Fruit fly (Drosophila melanogaster) whole organism, wandering third instar larva: ENCODE data around the gene wts.

ENCODE experiments used
- Abd-B ChIP-seq: fragments of >200 bp; optimal IDR thresholded peaks from 2 replicates; lab custom pipeline; 2017; ENCODE audit warnings: missing biosample characterization, missing genetic modification characterization
- CG32264 ChIP-seq: fragments of 200-800 bp; sonication (Bioruptor generic); optimal IDR thresholded peaks from 2 replicates; lab custom pipeline; 2016; ENCODE audit warnings: missing biosample characterization, missing genetic modification characterization
- CG9705 ChIP-seq: fragments of 200-800 bp; sonication (Bioruptor generic); optimal IDR thresholded peaks from 2 replicates; lab custom pipeline; 2018; ENCODE audit warnings: missing biosample characterization, mild to moderate bottlenecking, missing genetic modification characterization
- CrebA ChIP-seq: fragments of 200-800 bp; sonication (Bioruptor generic); optimal IDR thresholded peaks from 2 replicates; lab custom pipeline; 2016; ENCODE audit warnings: missing biosample characterization, mild to moderate bottlenecking, missing genetic modification characterization, borderline replicate concordance
- Dfd ChIP-seq: fragments of >200 bp; optimal IDR thresholded peaks from 2 replicates; lab custom pipeline; 2017; ENCODE audit warnings: missing biosample characterization, missing genetic modification characterization
- Dif ChIP-seq: fragments of 200-275, 200-300 bp; sonication (Bioruptor generic); optimal IDR thresholded peaks from 2 replicates; lab custom pipeline; 2018; ENCODE audit warnings: missing biosample characterization, missing genetic modification characterization; ENCODE audit not compliant: partially characterized antibody
- GATAd ChIP-seq: sonication (Bioruptor generic); optimal IDR thresholded peaks from 2 replicates; lab custom pipeline; 2016; ENCODE audit warnings: missing biosample characterization, missing genetic modification characterization
- HLH106 ChIP-seq: fragments of 200-800 bp; optimal IDR thresholded peaks from 3 replicates; lab custom pipeline; 2019; ENCODE audit warnings: missing biosample characterization, mild to moderate bottlenecking, missing genetic modification characterization, moderate library complexity
- Hnf4 ChIP-seq: fragments of 200-800 bp; sonication (Bioruptor generic); optimal IDR thresholded peaks from 2 replicates; lab custom pipeline; 2016; ENCODE audit warnings: missing biosample characterization, mild to moderate bottlenecking, missing genetic modification characterization
- Hr78 ChIP-seq: fragments of >200 bp; optimal IDR thresholded peaks from 2 replicates; lab custom pipeline; 2017; ENCODE audit warnings: missing biosample characterization, missing genetic modification characterization
- Hr83 ChIP-seq: fragments of 200-300 bp; sonication (Bioruptor generic); optimal IDR thresholded peaks from 2 replicates; lab custom pipeline; 2016; ENCODE audit warnings: missing biosample characterization, mild to moderate bottlenecking, missing genetic modification characterization, moderate library complexity; ENCODE audit not compliant: poor library complexity, severe bottlenecking
- Jra ChIP-seq: sonication (Bioruptor generic); optimal IDR thresholded peaks from 2 replicates; lab custom pipeline; 2016; ENCODE audit warnings: missing biosample characterization, missing genetic modification characterization
- Mio ChIP-seq: sonication (Bioruptor generic); optimal IDR thresholded peaks from 2 replicates; lab custom pipeline; 2016; ENCODE audit warnings: missing biosample characterization, missing genetic modification characterization
- Myc ChIP-seq: fragments of >200 bp; optimal IDR thresholded peaks from 2 replicates; lab custom pipeline; 2017
- N ChIP-seq: fragments of >200 bp; optimal IDR thresholded peaks from 2 replicates; lab custom pipeline; 2018; ENCODE audit warnings: missing biosample characterization, missing external identifiers, missing genetic modification characterization
- OdsH ChIP-seq: fragments of 200-800 bp; sonication (Bioruptor generic); optimal IDR thresholded peaks from 2 replicates; lab custom pipeline; 2016; ENCODE audit warnings: missing biosample characterization, mild to moderate bottlenecking, missing genetic modification characterization
- Rel ChIP-seq, 2 experiments: fragments of 200-800 bp; sonication (Bioruptor generic) in 1 of 2; optimal IDR thresholded peaks; 2 replicates in 1 of 2; 3 replicates in 1 of 2; lab custom pipeline; 2016 to 2019; ENCODE audit warnings: mild to moderate bottlenecking in 2 of 2, missing biosample characterization in 2 of 2, missing genetic modification characterization in 2 of 2, moderate library complexity in 1 of 2
- Sp1 ChIP-seq: fragments of 200-800 bp; sonication (Bioruptor generic); optimal IDR thresholded peaks from 3 replicates; lab custom pipeline; 2019; ENCODE audit warnings: missing biosample characterization, mild to moderate bottlenecking, missing genetic modification characterization, moderate library complexity
- Vsx2 ChIP-seq: fragments of 200-300, 225-300 bp; sonication (Bioruptor generic); optimal IDR thresholded peaks from 2 replicates; lab custom pipeline; 2018; ENCODE audit warnings: missing biosample characterization, missing genetic modification characterization; ENCODE audit not compliant: partially characterized antibody
- br ChIP-seq: fragments of 200-800 bp; sonication (Bioruptor generic); optimal IDR thresholded peaks from 2 replicates; lab custom pipeline; 2016; ENCODE audit warnings: missing biosample characterization, missing genetic modification characterization
- brk ChIP-seq: fragments of 200-800 bp; sonication (Bioruptor generic); optimal IDR thresholded peaks from 2 replicates; lab custom pipeline; 2016; ENCODE audit warnings: missing biosample characterization, mild to moderate bottlenecking, missing genetic modification characterization
- dl ChIP-seq, 2 experiments: fragments of 175-275, 200-275 bp in 1 of 2; fragments of 200-275 bp in 1 of 2; sonication (Bioruptor generic); optimal IDR thresholded peaks; lab custom pipeline; 2018; ENCODE audit warnings: mild to moderate bottlenecking in 2 of 2, missing biosample characterization in 2 of 2, missing genetic modification characterization in 2 of 2, moderate library complexity in 2 of 2; ENCODE audit not compliant: partially characterized antibody in 2 of 2, insufficient read depth in 1 of 2
- dmrt93B ChIP-seq: fragments of 200-800 bp; sonication (Bioruptor generic); optimal IDR thresholded peaks from 2 replicates; lab custom pipeline; 2018; ENCODE audit warnings: missing biosample characterization, mild to moderate bottlenecking, missing genetic modification characterization
- ey ChIP-seq: fragments of 200-800 bp; sonication (Bioruptor generic); optimal IDR thresholded peaks from 2 replicates; lab custom pipeline; 2016; ENCODE audit warnings: missing biosample characterization, missing genetic modification characterization
- foxo ChIP-seq, 2 experiments: fragments of 200-800 bp; sonication (Bioruptor generic); optimal IDR thresholded peaks; 2 replicates in 1 of 2; 3 replicates in 1 of 2; lab custom pipeline; 2016 to 2017; ENCODE audit warnings: missing biosample characterization in 2 of 2, missing genetic modification characterization in 2 of 2
- fru ChIP-seq: fragments of 200-800 bp; sonication (Bioruptor generic); optimal IDR thresholded peaks from 3 replicates; lab custom pipeline; 2016; ENCODE audit warnings: missing biosample characterization, mild to moderate bottlenecking, missing genetic modification characterization
- h ChIP-seq: fragments of 200-800 bp; sonication (Bioruptor generic); optimal IDR thresholded peaks from 3 replicates; lab custom pipeline; 2016; ENCODE audit warnings: missing biosample characterization, mild to moderate bottlenecking, missing genetic modification characterization
- jim ChIP-seq: fragments of 175-275, 200-325 bp; sonication (Bioruptor generic); optimal IDR thresholded peaks from 2 replicates; lab custom pipeline; 2016; ENCODE audit warnings: missing biosample characterization, mild to moderate bottlenecking, missing genetic modification characterization
- lola ChIP-seq: fragments of >200 bp; optimal IDR thresholded peaks from 2 replicates; lab custom pipeline; 2017; ENCODE audit warnings: missing biosample characterization, missing genetic modification characterization
- pan ChIP-seq: fragments of >200 bp; optimal IDR thresholded peaks from 2 replicates; lab custom pipeline; 2017
- psq ChIP-seq: fragments of 200-800 bp; sonication (Bioruptor generic); optimal IDR thresholded peaks from 3 replicates; lab custom pipeline; 2017; ENCODE audit warnings: missing biosample characterization, mild to moderate bottlenecking, missing genetic modification characterization, moderate library complexity
- rgr ChIP-seq: fragments of 200-800 bp; sonication (Bioruptor generic); optimal IDR thresholded peaks from 3 replicates; lab custom pipeline; 2016; ENCODE audit warnings: missing biosample characterization, mild to moderate bottlenecking, missing genetic modification characterization
- sage ChIP-seq: fragments of 200-800 bp; sonication (Bioruptor generic); optimal IDR thresholded peaks from 2 replicates; lab custom pipeline; 2016; ENCODE audit warnings: missing biosample characterization, mild to moderate bottlenecking, missing genetic modification characterization
- sv ChIP-seq: fragments of 200-800 bp; sonication (Bioruptor generic); optimal IDR thresholded peaks from 3 replicates; lab custom pipeline; 2016; ENCODE audit warnings: missing biosample characterization, missing genetic modification characterization
- tai ChIP-seq: sonication (Bioruptor generic); optimal IDR thresholded peaks from 2 replicates; lab custom pipeline; 2016; ENCODE audit warnings: missing biosample characterization, missing genetic modification characterization
- usp ChIP-seq: fragments of >200 bp; optimal IDR thresholded peaks from 2 replicates; lab custom pipeline; 2017; ENCODE audit warnings: missing biosample characterization, missing genetic modification characterization
- woc ChIP-seq: sonication (Bioruptor generic); optimal IDR thresholded peaks from 2 replicates; lab custom pipeline; 2016; ENCODE audit warnings: missing biosample characterization, mild to moderate bottlenecking, missing genetic modification characterization

The wts gene

dm6 chr3R:30765306-30766033, 40.9 kb downstream of the wts start, which contains the start of gene zfh1:
zfh1 (plus strand) TSS chr3R:30765926.
- TF ChIP-seq Myc (lab: Kevin White, UChicago) (no peak), rgr (GFP tag; lab: Kevin White, UChicago) (peak; percentile 17), CrebA (GFP tag; lab: Kevin White, UChicago) (no peak), Abd-B (GFP tag; lab: Kevin White, UChicago) (no peak), dmrt93B (GFP tag; lab: Kevin White, UChicago) (no peak), woc (no peak), sv (GFP tag; lab: Kevin White, UChicago) (no peak), Rel (GFP tag; optimal IDR thresholded peaks at IDR 0.05; lab: Kevin White, UChicago) (no peak), Rel (tag; optimal IDR thresholded peaks at IDR 0.05; lab: Kevin White, UChicago) (no peak), Dif (peak; percentile 67), Jra (GFP tag; lab: Kevin White, UChicago) (no peak), h (no peak), br (no peak), foxo (GFP tag; optimal IDR thresholded peaks at IDR 0.05; lab: Kevin White, UChicago) (no peak), brk (GFP tag; lab: Kevin White, UChicago) (no peak), psq (GFP tag; lab: Kevin White, UChicago) (peak; percentile 4), sage (GFP tag; lab: Kevin White, UChicago) (no peak), Hr78 (GFP tag; lab: Kevin White, UChicago) (no peak), Dfd (GFP tag; lab: Kevin White, UChicago) (no peak), Mio (GFP tag; lab: Kevin White, UChicago) (no peak), OdsH (GFP tag; lab: Kevin White, UChicago) (no peak), Vsx2 (GFP tag; lab: Kevin White, UChicago) (no peak), tai (GFP tag; lab: Kevin White, UChicago) (no peak), HLH106 (tag; lab: Kevin White, UChicago) (no peak), GATAd (no peak), ey (GFP tag; lab: Kevin White, UChicago) (no peak), Hnf4 (GFP tag; lab: Kevin White, UChicago) (no peak), Sp1 (peak; percentile 0), fru (GFP tag; lab: Kevin White, UChicago) (no peak), N (no peak), Hr83 (GFP tag; lab: Kevin White, UChicago) (peak; percentile 40), CG9705 (GFP tag; lab: Kevin White, UChicago) (no peak), jim (GFP tag; lab: Kevin White, UChicago) (no peak), lola (GFP tag; lab: Kevin White, UChicago) (no peak), pan (no peak), dl (GFP tag; optimal IDR thresholded peaks at IDR 0.05; lab: Kevin White, UChicago; ENCODE audit: insufficient read depth in 1 of 2, partially characterized antibody in 2 of 2) (peak in 1 of 2 experiments; percentile 43), usp (GFP tag; lab: Kevin White, UChicago) (no peak)

dm6 chr3R:30764121-30764520, 42.3 kb downstream of the wts start:
- TF ChIP-seq Hnf4 (GFP tag; lab: Kevin White, UChicago) (no peak), CrebA (GFP tag; lab: Kevin White, UChicago) (no peak), Vsx2 (GFP tag; lab: Kevin White, UChicago) (peak; percentile 82), dl (GFP tag; optimal IDR thresholded peaks at IDR 0.05; lab: Kevin White, UChicago; ENCODE audit: insufficient read depth in 1 of 2, partially characterized antibody in 2 of 2) (peak in 1 of 2 experiments; percentile 11), Dif (peak; percentile 19), GATAd (no peak)

- TF ChIP-seq tai (GFP tag; lab: Kevin White, UChicago) = no peak
- no peak for TF ChIP-seq ey (GFP tag; lab: Kevin White, UChicago)
- no peak for TF ChIP-seq sv (GFP tag; lab: Kevin White, UChicago)
- no peak for TF ChIP-seq Sp1
- TF ChIP-seq Hnf4 (GFP tag; lab: Kevin White, UChicago) = no peak
- TF ChIP-seq GATAd = no peak
- TF ChIP-seq CG32264 = no peak
- TF ChIP-seq Hr78 (GFP tag; lab: Kevin White, UChicago) = no peak
- TF ChIP-seq psq (GFP tag; lab: Kevin White, UChicago) = no peak
- TF ChIP-seq foxo (GFP tag; optimal IDR thresholded peaks at IDR 0.05; lab: Kevin White, UChicago) = no peak
- TF ChIP-seq Myc (lab: Kevin White, UChicago) = no peak
- TF ChIP-seq Dfd (GFP tag; lab: Kevin White, UChicago) = no peak
- TF ChIP-seq jim (GFP tag; lab: Kevin White, UChicago) = no peak
- TF ChIP-seq Jra (GFP tag; lab: Kevin White, UChicago) = no peak
- TF ChIP-seq N = no peak
- no peak for TF ChIP-seq CrebA (GFP tag; lab: Kevin White, UChicago)
- TF ChIP-seq rgr (GFP tag; lab: Kevin White, UChicago) = no peak
Measured at dm6 chr3R:30762230-30762629, 44.2 kb downstream of the wts start.
